Fruit fly (Drosophila melanogaster) whole organism: ENCODE data around the gene mxc.

Source experiments
- CG8478 ChIP-seq: fragments of >200 bp; optimal IDR thresholded peaks from 2 replicates; lab custom pipeline; 2018; ENCODE audit warnings: inconsistent platforms
- Dll ChIP-seq: fragments of >200 bp; optimal IDR thresholded peaks from 2 replicates; lab custom pipeline; 2017
- EcR ChIP-seq, 2 experiments: fragments of >200 bp; optimal IDR thresholded peaks; 2 replicates each; lab custom pipeline; 2017; ENCODE audit warnings: missing biosample characterization in 2 of 2, missing genetic modification characterization in 2 of 2, missing genetic modification reagents in 2 of 2
- pan ChIP-seq: fragments of >200 bp; optimal IDR thresholded peaks from 2 replicates; lab custom pipeline; 2017

dm6 chrX:9196362-9196761, 46.9 kb downstream of the mxc start, which contains the start of gene CG12118:
- no peak for TF ChIP-seq Dll (lab: Kevin White, UChicago)
- TF ChIP-seq CG8478 (lab: Kevin White, UChicago): no peak
- no peak for TF ChIP-seq pan (lab: Kevin White, UChicago)
- no peak for TF ChIP-seq EcR (GFP tag; optimal IDR thresholded peaks at IDR 0.05; lab: Kevin White, UChicago)
